ENCODE assay signal across 1 fruit fly cellular context in genomic region chr3L:11487327-11487973, dm6.
TF ChIP-seq lines count a peak whose summit lies in the region.

Gene chrb (plus strand): TSS chr3L:11487550.

TF ChIP-seq in whole organism, embryonic, 481 proteins besides CTCF, POLR2A, EP300 and RAD21 (continued from another document):
- TF ChIP-seq ash1 (GFP tag; optimal IDR thresholded peaks at IDR 0.05; lab: Kevin White, UChicago) (peak; percentile 85), hkb (optimal IDR thresholded peaks at IDR 0.05; lab: Kevin White, UChicago) (no peak), hkb (GFP tag; IDR thresholded peaks at IDR 0.05; lab: Robert Waterston, UW) (peak; percentile 73), Fer2 (tag; optimal IDR thresholded peaks at IDR 0.05; lab: Kevin White, UChicago) (no peak), shn (GFP tag; optimal IDR thresholded peaks at IDR 0.05; lab: Kevin White, UChicago) (peak; percentile 30), CG10366 (GFP tag; IDR thresholded peaks at IDR 0.05; lab: Robert Waterston, UW) (0 out of 2 replicates have a peak, but pooled peaks have one; percentile 27), HLH3B (GFP tag; IDR thresholded peaks at IDR 0.05; lab: Robert Waterston, UW) (peak; percentile 39; the same call in 1 of the 2 replicates), CG34422 (GFP tag; IDR thresholded peaks at IDR 0.05; lab: Robert Waterston, UW) (peak; percentile 91; the same call in 1 of the 3 replicates), CG12391 (tag; optimal IDR thresholded peaks at IDR 0.05; lab: Kevin White, UChicago) (peak; percentile 36), CG2875 (GFP tag; optimal IDR thresholded peaks at IDR 0.05; lab: Kevin White, UChicago) (peak; percentile 62), CG17328 (GFP tag; IDR thresholded peaks at IDR 0.05; lab: Robert Waterston, UW) (peak; percentile 67), tna (GFP tag; IDR thresholded peaks at IDR 0.05; lab: Robert Waterston, UW; ENCODE audit: partially characterized antibody) (peak; percentile 52; the same call in 1 of the 2 replicates), CG1603 (tag; optimal IDR thresholded peaks at IDR 0.05; lab: Kevin White, UChicago) (peak; percentile 46), CG16779 (GFP tag; IDR thresholded peaks at IDR 0.05; lab: Robert Waterston, UW) (peak; percentile 74; the same call in 1 of the 2 replicates), slp2 (GFP tag; optimal IDR thresholded peaks at IDR 0.05; lab: Kevin White, UChicago) (peak; percentile 40), NC2α (GFP tag; optimal IDR thresholded peaks at IDR 0.05; lab: Kevin White, UChicago) (peak; percentile 77), Dek (tag; optimal IDR thresholded peaks at IDR 0.05; lab: Kevin White, UChicago) (peak; percentile 22), CG3838 (GFP tag; optimal IDR thresholded peaks at IDR 0.05; lab: Kevin White, UChicago) (no peak), CG2712 (tag; optimal IDR thresholded peaks at IDR 0.05; lab: Kevin White, UChicago) (peak; percentile 56), CG6254 (GFP tag; optimal IDR thresholded peaks at IDR 0.05; lab: Kevin White, UChicago) (peak; percentile 13), Atf6 (GFP tag; IDR thresholded peaks at IDR 0.05; lab: Robert Waterston, UW) (peak; percentile 29), CG11504 (tag; optimal IDR thresholded peaks at IDR 0.05; lab: Kevin White, UChicago) (peak; percentile 60), dmrt11E (tag; optimal IDR thresholded peaks at IDR 0.05; lab: Kevin White, UChicago) (no peak), bowl (GFP tag; IDR thresholded peaks at IDR 0.05; lab: Robert Waterston, UW) (no peak), CG11723 (GFP tag; optimal IDR thresholded peaks at IDR 0.05; lab: Kevin White, UChicago) (peak; percentile 46), CG2116 (GFP tag; optimal IDR thresholded peaks at IDR 0.05; lab: Kevin White, UChicago) (peak; percentile 32), Sry-β (GFP tag; optimal IDR thresholded peaks at IDR 0.05; lab: Kevin White, UChicago) (no peak), Six4 (GFP tag; optimal IDR thresholded peaks at IDR 0.05; lab: Kevin White, UChicago) (peak; percentile 40), CG9609 (GFP tag; optimal IDR thresholded peaks at IDR 0.05; lab: Kevin White, UChicago) (peak; percentile 33), CG17802 (tag; optimal IDR thresholded peaks at IDR 0.05; lab: Kevin White, UChicago) (peak; percentile 41), repo (GFP tag; optimal IDR thresholded peaks at IDR 0.05; lab: Kevin White, UChicago) (peak; percentile 71), Dll (GFP tag; IDR thresholded peaks at IDR 0.05; lab: Robert Waterston, UW; ENCODE audit: partially characterized antibody) (0 out of 4 replicates have a peak, but pooled peaks have one; percentile 48), NC2β (GFP tag; optimal IDR thresholded peaks at IDR 0.05; lab: Kevin White, UChicago) (peak; percentile 74), CG18476 (GFP tag; optimal IDR thresholded peaks at IDR 0.05; lab: Kevin White, UChicago) (no peak), HLHmδ (GFP tag; optimal IDR thresholded peaks at IDR 0.05; lab: Kevin White, UChicago) (no peak), CG11247 (GFP tag; IDR thresholded peaks at IDR 0.05; lab: Robert Waterston, UW) (peak; percentile 39; the same call in 1 of the 2 replicates), Hand (GFP tag; optimal IDR thresholded peaks at IDR 0.05; lab: Kevin White, UChicago) (peak; percentile 53), chinmo (GFP tag; IDR thresholded peaks at IDR 0.05; lab: Robert Waterston, UW; ENCODE audit: partially characterized antibody) (peak; percentile 91; the same call in 2 of the 4 replicates), her (GFP tag; optimal IDR thresholded peaks at IDR 0.05; lab: Kevin White, UChicago) (peak; percentile 81), Doc3 (GFP tag; IDR thresholded peaks at IDR 0.05; lab: Robert Waterston, UW; ENCODE audit: partially characterized antibody) (peak; percentile 51; the same call in 1 of the 3 replicates), zf30C (GFP tag; optimal IDR thresholded peaks at IDR 0.05; lab: Kevin White, UChicago) (peak; percentile 28), CG12236 (GFP tag; optimal IDR thresholded peaks at IDR 0.05; lab: Kevin White, UChicago) (peak; percentile 37), Abd-B (GFP tag; optimal IDR thresholded peaks at IDR 0.05; lab: Kevin White, UChicago) (no peak), CG7839 (tag; optimal IDR thresholded peaks at IDR 0.05; lab: Kevin White, UChicago) (peak; percentile 34), CG1647 (GFP tag; optimal IDR thresholded peaks at IDR 0.05; lab: Kevin White, UChicago) (no peak), Trl (optimal IDR thresholded peaks at IDR 0.05; lab: Kevin White, UChicago) (peak; percentile 95 to 98), Trl (GFP tag; optimal IDR thresholded peaks at IDR 0.05; lab: Kevin White, UChicago) (peak; percentile 76), Hr51 (GFP tag; optimal IDR thresholded peaks at IDR 0.05; lab: Kevin White, UChicago) (peak; percentile 31 to 62), CG4617 (GFP tag; optimal IDR thresholded peaks at IDR 0.05; lab: Kevin White, UChicago; ENCODE audit: borderline replicate concordance) (no peak), crp (GFP tag; optimal IDR thresholded peaks at IDR 0.05; lab: Kevin White, UChicago) (peak; percentile 47 to 85), br (optimal IDR thresholded peaks at IDR 0.05; lab: Kevin White, UChicago) (no peak), pfk (GFP tag; optimal IDR thresholded peaks at IDR 0.05; lab: Kevin White, UChicago) (peak; percentile 72), Oli (tag; optimal IDR thresholded peaks at IDR 0.05; lab: Kevin White, UChicago) (peak; percentile 26), ase (GFP tag; IDR thresholded peaks at IDR 0.05; lab: Robert Waterston, UW) (no peak), Rfx (GFP tag; IDR thresholded peaks at IDR 0.05; lab: Robert Waterston, UW) (peak; percentile 39; the same call in 1 of the 2 replicates), gro (GFP tag; optimal IDR thresholded peaks at IDR 0.05; lab: Kevin White, UChicago) (peak; percentile 10), E2f2 (GFP tag; IDR thresholded peaks at IDR 0.05; lab: Robert Waterston, UW) (peak; percentile 23; the same call in 1 of the 2 replicates), CG10267 (tag; optimal IDR thresholded peaks at IDR 0.05; lab: Kevin White, UChicago) (peak; percentile 30), CG2129 (GFP tag; IDR thresholded peaks at IDR 0.05; lab: Robert Waterston, UW; ENCODE audit: partially characterized antibody) (no peak), cg (GFP tag; optimal IDR thresholded peaks at IDR 0.05; lab: Kevin White, UChicago) (peak; percentile 81)
